Worm (Caenorhabditis elegans) whole organism, mixed stage, embryonic: ENCODE data around the gene F28F8.7.

Experiments used
- snpc-4 ChIP-seq: fragments of 150-350 bp; optimal IDR thresholded peaks from 2 replicates; lab custom pipeline; 2014; ENCODE audit warnings: missing biosample characterization, missing genetic modification characterization
- unc-62 ChIP-seq: fragments of 150-350 bp; optimal IDR thresholded peaks from 2 replicates; lab custom pipeline; 2014; ENCODE audit warnings: missing biosample characterization, missing genetic modification reagents, missing genetic modification characterization

ce11 chrV:15533096-15533495 is 57.3 kb downstream of the F28F8.7 start, which contains the start of gene F21A3.11:
- no peak for TF ChIP-seq unc-62 (GFP tag; lab: Kevin White, UChicago)
- TF ChIP-seq snpc-4 (tag; lab: Kevin White, UChicago), result no peak
